Worm (Caenorhabditis elegans) whole organism, L3 larva: ENCODE measurements around the gene clec-136.

Experiments
- ZK546.5 ChIP-seq: sonication (generic microtip); optimal IDR thresholded peaks from 2 replicates; lab custom pipeline; 2017; ENCODE audit warnings: missing biosample characterization, missing genetic modification characterization
- aly-2 ChIP-seq: fragments of 150-350 bp; optimal IDR thresholded peaks from 2 replicates; lab custom pipeline; 2014; ENCODE audit warnings: missing biosample characterization, missing genetic modification characterization
- elt-2 ChIP-seq: sonication (generic microtip); optimal IDR thresholded peaks from 2 replicates; lab custom pipeline; 2016; ENCODE audit warnings: missing genetic modification reagents, mild to moderate bottlenecking, missing genetic modification characterization, missing compliant biosample characterization
- lin-15B ChIP-seq: fragments of 150-350 bp; optimal IDR thresholded peaks from 2 replicates; lab custom pipeline; 2014; ENCODE audit warnings: missing biosample characterization, missing genetic modification characterization
- nhr-11 ChIP-seq: fragments of 150-350 bp; optimal IDR thresholded peaks from 2 replicates; lab custom pipeline; 2014; ENCODE audit warnings: missing biosample characterization, missing genetic modification characterization
- nhr-23 ChIP-seq: fragments of 150-350 bp; optimal IDR thresholded peaks from 2 replicates; lab custom pipeline; 2014; ENCODE audit warnings: missing biosample characterization, missing genetic modification reagents, missing genetic modification characterization
- skn-1 ChIP-seq: fragments of 150-350 bp; optimal IDR thresholded peaks from 2 replicates; lab custom pipeline; 2014; ENCODE audit warnings: missing biosample characterization, missing genetic modification characterization
- tbx-2 ChIP-seq: sonication (generic microtip); optimal IDR thresholded peaks from 2 replicates; lab custom pipeline; 2016; ENCODE audit warnings: mild to moderate bottlenecking, missing genetic modification characterization, missing compliant biosample characterization
- unc-62 ChIP-seq: fragments of 150-350 bp; sonication (generic microtip); optimal IDR thresholded peaks from 4 replicates; lab custom pipeline; 2014; ENCODE audit warnings: missing biosample characterization, missing genetic modification reagents, missing genetic modification characterization
- ztf-4 ChIP-seq: fragments of 150-350 bp; optimal IDR thresholded peaks from 2 replicates; lab custom pipeline; 2014; ENCODE audit warnings: missing biosample characterization, missing genetic modification characterization

DNA sequence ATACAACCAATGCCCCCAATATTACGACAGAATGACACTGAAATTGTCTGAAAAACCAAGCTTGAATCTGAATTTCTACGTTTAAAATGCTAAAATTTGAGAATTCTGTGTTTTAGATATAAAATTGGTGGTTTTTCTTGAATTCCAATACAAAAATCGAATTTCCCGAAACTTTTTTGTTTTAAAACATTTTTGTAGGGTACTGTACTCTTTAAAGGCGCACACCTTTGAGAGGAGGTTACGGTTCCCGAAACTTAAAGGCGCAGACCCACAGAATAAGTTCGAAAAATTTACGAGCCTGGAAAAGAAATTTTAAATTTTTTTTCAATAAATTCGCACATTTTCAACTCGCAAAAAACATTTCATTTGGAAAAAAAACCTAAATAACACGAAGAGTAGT is 11.7 kb downstream of the clec-136 start:
- TF ChIP-seq unc-62, result no peak
- TF ChIP-seq nhr-23 (tag; lab: Kevin White, UChicago), result no peak
- TF ChIP-seq aly-2 (tag; lab: Kevin White, UChicago), result no peak
- TF ChIP-seq elt-2 (tag; lab: Kevin White, UChicago), result no peak
- no peak for TF ChIP-seq ztf-4 (tag; lab: Kevin White, UChicago)
- TF ChIP-seq nhr-11, result no peak
- TF ChIP-seq ZK546.5 (tag; lab: Kevin White, UChicago), result no peak
- TF ChIP-seq tbx-2 (tag; lab: Kevin White, UChicago), result no peak
- no peak for TF ChIP-seq skn-1 (tag; lab: Kevin White, UChicago)
- TF ChIP-seq lin-15B, result no peak
